Fruit fly (Drosophila melanogaster) whole organism, embryonic: ENCODE measurements around the gene Cyp4d21.

Source experiments
- Ada2b ChIP-seq: fragments of 200-800 bp; sonication (Bioruptor generic); IDR thresholded peaks from 2 replicates; pipeline ENCODE4 v1.3.6; 2022; ENCODE audit warnings: missing biosample characterization, missing genetic modification characterization
- Blimp-1 ChIP-seq: fragments of 200-800 bp; sonication (Bioruptor generic); optimal IDR thresholded peaks from 3 replicates; lab custom pipeline; 2018; ENCODE audit warnings: missing biosample characterization, missing genetic modification characterization, mild to moderate bottlenecking, moderate library complexity, missing genetic modification reagents
- CG10274 ChIP-seq: fragments of 200-800 bp; sonication (Bioruptor generic); optimal IDR thresholded peaks from 3 replicates; lab custom pipeline; 2017; ENCODE audit warnings: missing biosample characterization, mild to moderate bottlenecking, missing genetic modification characterization
- CG10366 ChIP-seq: fragments of 200-800 bp; sonication (Bioruptor generic); IDR thresholded peaks from 2 replicates; pipeline ENCODE4 v1.3.6; 2022; ENCODE audit warnings: missing biosample characterization, missing genetic modification characterization
- CG10959 ChIP-seq: fragments of 200-800 bp; sonication (Bioruptor generic); IDR thresholded peaks from 2 replicates; pipeline ENCODE4 v1.3.6; 2022; ENCODE audit warnings: missing biosample characterization, missing genetic modification characterization
- CG11398 ChIP-seq: fragments of 200-800 bp; sonication (Bioruptor generic); optimal IDR thresholded peaks from 2 replicates; lab custom pipeline; 2016; ENCODE audit warnings: missing biosample characterization, missing genetic modification characterization
- CG11504 ChIP-seq: fragments of 200-800 bp; sonication (Bioruptor generic); optimal IDR thresholded peaks from 3 replicates; lab custom pipeline; 2019; ENCODE audit warnings: missing biosample characterization, mild to moderate bottlenecking, missing genetic modification characterization, moderate library complexity
- CG1603 ChIP-seq: fragments of 200-800 bp; sonication (Bioruptor generic); optimal IDR thresholded peaks from 2 replicates; lab custom pipeline; 2019; ENCODE audit warnings: missing biosample characterization, mild to moderate bottlenecking, missing genetic modification characterization, moderate library complexity
- CG17186 ChIP-seq: fragments of 200-800 bp; sonication (Bioruptor generic); optimal IDR thresholded peaks from 3 replicates; lab custom pipeline; 2017; ENCODE audit warnings: missing biosample characterization, missing genetic modification reagents, missing genetic modification characterization
- CG17361 ChIP-seq: fragments of 200-800 bp; sonication (Bioruptor generic); IDR thresholded peaks from 3 replicates; pipeline ENCODE4 v1.3.6; 2022; ENCODE audit warnings: missing biosample characterization, missing genetic modification characterization
- CG17912 ChIP-seq: fragments of 200-800 bp; sonication (Bioruptor generic); optimal IDR thresholded peaks from 2 replicates; lab custom pipeline; 2018; ENCODE audit warnings: missing biosample characterization, mild to moderate bottlenecking, missing genetic modification characterization
- CG1792 ChIP-seq: fragments of 200-800 bp; sonication (Bioruptor generic); optimal IDR thresholded peaks from 2 replicates; lab custom pipeline; 2016; ENCODE audit warnings: missing biosample characterization, missing genetic modification characterization
- CG31388 ChIP-seq: fragments of 200-800 bp; sonication (Bioruptor generic); optimal IDR thresholded peaks from 2 replicates; lab custom pipeline; 2016; ENCODE audit warnings: missing biosample characterization, missing genetic modification characterization
- CG34422 ChIP-seq: fragments of 200-800 bp; sonication (Bioruptor generic); IDR thresholded peaks from 3 replicates; pipeline ENCODE4 v1.3.6; 2022; ENCODE audit warnings: missing biosample characterization, missing genetic modification characterization
- CG3838 ChIP-seq: fragments of 200-800 bp; sonication (Bioruptor generic); optimal IDR thresholded peaks from 3 replicates; lab custom pipeline; 2016; ENCODE audit warnings: missing biosample characterization, missing genetic modification characterization
- CG4404 ChIP-seq: fragments of 200-800 bp; sonication (Bioruptor generic); IDR thresholded peaks from 2 replicates; pipeline ENCODE4 v1.3.6; 2022; ENCODE audit warnings: missing biosample characterization, missing genetic modification characterization
- CG6254 ChIP-seq: fragments of 200-800 bp; sonication (Bioruptor generic); optimal IDR thresholded peaks from 3 replicates; lab custom pipeline; 2017; ENCODE audit warnings: mild to moderate bottlenecking, missing biosample characterization, missing genetic modification reagents, missing genetic modification characterization
- CG6683 ChIP-seq: fragments of 200-800 bp; sonication (Bioruptor generic); optimal IDR thresholded peaks from 2 replicates; lab custom pipeline; 2017; ENCODE audit warnings: missing biosample characterization, mild to moderate bottlenecking, missing genetic modification characterization, missing genetic modification reagents
- CG7786 ChIP-seq: fragments of 200-800 bp; sonication (Bioruptor generic); optimal IDR thresholded peaks from 2 replicates; lab custom pipeline; 2016; ENCODE audit warnings: missing biosample characterization, missing genetic modification characterization
- CG8924 ChIP-seq: fragments of 200-800 bp; optimal IDR thresholded peaks from 3 replicates; lab custom pipeline; 2019; ENCODE audit warnings: missing biosample characterization, mild to moderate bottlenecking, missing genetic modification characterization, moderate library complexity
- CHES-1-like ChIP-seq: fragments of 200-800 bp; sonication (Bioruptor generic); optimal IDR thresholded peaks from 2 replicates; lab custom pipeline; 2016; ENCODE audit warnings: missing biosample characterization, missing genetic modification characterization
- CoRest ChIP-seq: fragments of 200-800 bp; sonication (Bioruptor generic); optimal IDR thresholded peaks from 3 replicates; lab custom pipeline; 2018; ENCODE audit warnings: missing biosample characterization, mild to moderate bottlenecking, missing genetic modification characterization, moderate library complexity
- D ChIP-seq, 2 experiments: fragments of 200-800 bp in 1 of 2; fragments of >200 bp in 1 of 2; sonication (Bioruptor generic) in 1 of 2; optimal IDR thresholded peaks; 2 replicates in 1 of 2; 3 replicates in 1 of 2; lab custom pipeline; 2017; ENCODE audit warnings: mild to moderate bottlenecking in 1 of 2, missing biosample characterization in 1 of 2, missing genetic modification characterization in 1 of 2, missing genetic modification reagents in 1 of 2
- D19A ChIP-seq: fragments of 200-800 bp; optimal IDR thresholded peaks from 3 replicates; lab custom pipeline; 2019; ENCODE audit warnings: missing biosample characterization, mild to moderate bottlenecking, missing genetic modification characterization, moderate library complexity
- HHEX ChIP-seq: fragments of 200-800 bp; sonication (Bioruptor generic); optimal IDR thresholded peaks from 3 replicates; lab custom pipeline; 2017; ENCODE audit warnings: missing biosample characterization, mild to moderate bottlenecking, missing genetic modification characterization, missing genetic modification reagents
- HLH3B ChIP-seq: fragments of 200-800 bp; sonication (Bioruptor generic); IDR thresholded peaks from 2 replicates; pipeline ENCODE4 v1.3.6; 2022; ENCODE audit warnings: missing biosample characterization, missing genetic modification characterization
- HLH4C ChIP-seq: fragments of 200-800 bp; sonication (Bioruptor generic); IDR thresholded peaks from 3 replicates; pipeline ENCODE4 v1.3.6; 2022; ENCODE audit warnings: missing biosample characterization, missing genetic modification characterization; ENCODE audit not compliant: partially characterized antibody
- HmgZ ChIP-seq: fragments of 200-800 bp; sonication (Bioruptor generic); optimal IDR thresholded peaks from 2 replicates; lab custom pipeline; 2018; ENCODE audit warnings: missing biosample characterization, mild to moderate bottlenecking, missing genetic modification characterization
- Hmx ChIP-seq: fragments of 200-800 bp; sonication (Bioruptor generic); optimal IDR thresholded peaks from 2 replicates; lab custom pipeline; 2016; ENCODE audit warnings: missing biosample characterization, missing genetic modification characterization
- Hr78 ChIP-seq, 2 experiments: fragments of 200-800 bp in 1 of 2; fragments of >200 bp in 1 of 2; sonication (Bioruptor generic) in 1 of 2; optimal IDR thresholded peaks; 2 replicates each; lab custom pipeline; 2017 to 2019; ENCODE audit warnings: missing biosample characterization in 2 of 2, missing genetic modification characterization in 2 of 2, mild to moderate bottlenecking in 1 of 2, moderate library complexity in 1 of 2
- Med ChIP-seq: fragments of 200-800 bp; sonication (Bioruptor generic); peaks from one replicate; lab custom pipeline; 2016; ENCODE audit warnings: missing biosample characterization, missing genetic modification characterization, mild to moderate bottlenecking, inconsistent platforms, moderate library complexity
- Meics ChIP-seq: fragments of 200-800 bp; sonication (Bioruptor generic); optimal IDR thresholded peaks from 2 replicates; lab custom pipeline; 2017; ENCODE audit warnings: missing biosample characterization, mild to moderate bottlenecking, missing genetic modification characterization
- TFAM ChIP-seq: fragments of 200-800 bp; sonication (Bioruptor generic); optimal IDR thresholded peaks from 2 replicates; lab custom pipeline; 2017; ENCODE audit warnings: missing biosample characterization, missing genetic modification characterization, inconsistent platforms
- bab2 ChIP-seq: fragments of 200-800 bp; sonication (Bioruptor generic); optimal IDR thresholded peaks from 2 replicates; lab custom pipeline; 2016; ENCODE audit warnings: missing biosample characterization, missing genetic modification characterization
- bsh ChIP-seq, 2 experiments: fragments of 200-800 bp; sonication (Bioruptor generic); optimal IDR thresholded peaks; 2 replicates each; lab custom pipeline; 2017 to 2018; ENCODE audit warnings: mild to moderate bottlenecking in 2 of 2, missing biosample characterization in 2 of 2, missing genetic modification characterization in 2 of 2, moderate library complexity in 1 of 2
- chif ChIP-seq, 2 experiments: fragments of 200-800 bp; sonication (Bioruptor generic); optimal IDR thresholded peaks; 3 replicates each; lab custom pipeline; 2016; ENCODE audit warnings: missing biosample characterization in 2 of 2, missing genetic modification characterization in 2 of 2
- dmrt11E ChIP-seq: fragments of 200-800 bp; sonication (Bioruptor generic); optimal IDR thresholded peaks from 3 replicates; lab custom pipeline; 2018; ENCODE audit warnings: missing biosample characterization, mild to moderate bottlenecking, missing genetic modification characterization, moderate library complexity
- gcm ChIP-seq: fragments of 200-800 bp; sonication (Bioruptor generic); optimal IDR thresholded peaks from 2 replicates; lab custom pipeline; 2019; ENCODE audit warnings: missing biosample characterization, mild to moderate bottlenecking, missing genetic modification characterization, moderate library complexity
- lab ChIP-seq: fragments of 200-800 bp; sonication (Bioruptor generic); optimal IDR thresholded peaks from 3 replicates; lab custom pipeline; 2017; ENCODE audit warnings: missing biosample characterization, missing genetic modification characterization, mild to moderate bottlenecking, moderate library complexity, missing genetic modification reagents
- lola ChIP-seq, 3 experiments: fragments of >200 bp in 2 of 3; fragments of 200-800 bp in 1 of 3; sonication (Bioruptor generic) in 1 of 3; optimal IDR thresholded peaks; 2 replicates each; lab custom pipeline; 2017 to 2019; ENCODE audit warnings: missing biosample characterization in 3 of 3, missing genetic modification characterization in 3 of 3, mild to moderate bottlenecking in 1 of 3, moderate library complexity in 1 of 3
- nmo ChIP-seq: fragments of 200-800 bp; sonication (Bioruptor generic); optimal IDR thresholded peaks from 2 replicates; lab custom pipeline; 2018; ENCODE audit warnings: missing biosample characterization, mild to moderate bottlenecking, missing genetic modification characterization, moderate library complexity
- onecut ChIP-seq: fragments of 200-800 bp; sonication (Bioruptor generic); IDR thresholded peaks from 2 replicates; pipeline ENCODE4 v1.3.6; 2022; ENCODE audit warnings: missing biosample characterization, missing genetic modification characterization
- p53 ChIP-seq: fragments of 200-800 bp; sonication (Bioruptor generic); optimal IDR thresholded peaks from 2 replicates; lab custom pipeline; 2016; ENCODE audit warnings: missing biosample characterization, missing genetic modification characterization
- ranshi ChIP-seq: fragments of 200-800 bp; sonication (Bioruptor generic); IDR thresholded peaks from 2 replicates; pipeline ENCODE4 v1.3.6; 2022; ENCODE audit warnings: missing biosample characterization, missing genetic modification characterization
- sc ChIP-seq, 3 experiments: fragments of >200 bp in 2 of 3; fragments of 200-800 bp in 1 of 3; sonication (Bioruptor generic) in 1 of 3; optimal IDR thresholded peaks; 2 replicates in 2 of 3; 3 replicates in 1 of 3; lab custom pipeline; 2017; ENCODE audit warnings: mild to moderate bottlenecking in 1 of 3, missing biosample characterization in 1 of 3, missing genetic modification characterization in 1 of 3, missing genetic modification reagents in 1 of 3
- sens-2 ChIP-seq: fragments of 200-800 bp; sonication (Bioruptor generic); IDR thresholded peaks from 2 replicates; pipeline ENCODE4 v1.3.6; 2022; ENCODE audit warnings: missing biosample characterization, missing genetic modification characterization
- seq ChIP-seq: fragments of 200-800 bp; sonication (Bioruptor generic); IDR thresholded peaks from 2 replicates; pipeline ENCODE4 v1.3.6; 2022; ENCODE audit warnings: missing biosample characterization, missing genetic modification characterization
- twi ChIP-seq: fragments of 200-800 bp; optimal IDR thresholded peaks from 2 replicates; lab custom pipeline; 2019; ENCODE audit warnings: missing biosample characterization, mild to moderate bottlenecking, missing genetic modification characterization, moderate library complexity

Gene Cyp4d21

DNA sequence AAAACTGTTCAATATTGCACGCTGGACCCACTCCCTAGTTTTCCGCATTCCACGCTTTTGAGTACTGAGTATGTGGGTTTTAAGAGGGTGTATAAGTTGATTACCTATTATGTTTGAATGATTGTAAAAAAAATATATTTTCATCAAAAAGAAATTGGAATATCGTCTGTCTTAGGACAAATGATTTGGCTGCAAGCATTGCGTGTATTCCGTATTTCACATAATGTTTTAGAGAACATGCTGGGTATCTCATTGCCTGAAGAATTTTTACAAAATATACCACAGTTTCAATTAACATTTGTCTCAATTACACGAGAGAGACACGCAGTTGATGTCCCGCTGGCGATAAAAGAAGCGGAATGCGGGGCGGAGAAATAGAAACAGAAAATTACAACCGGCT is 27.4 kb downstream of the Cyp4d21 start (continued):
- TF ChIP-seq CG7786 (GFP tag; lab: Kevin White, UChicago) (peak; percentile 25), lab (GFP tag; lab: Kevin White, UChicago) (peak; percentile 52), CoRest (tag; lab: Kevin White, UChicago) (peak; percentile 14), CG4404 (GFP tag; lab: Robert Waterston, UW) (peak; percentile 74), bab2 (peak; percentile 28), HLH3B (GFP tag; lab: Robert Waterston, UW) (no peak), Ada2b (GFP tag; lab: Robert Waterston, UW) (peak; percentile 18; the same call in 1 of the 2 replicates), sc (optimal IDR thresholded peaks at IDR 0.05; lab: Kevin White, UChicago) (no peak), sc (GFP tag; optimal IDR thresholded peaks at IDR 0.05; lab: Kevin White, UChicago) (peak; percentile 38), CG10274 (peak; percentile 1), Blimp-1 (peak; percentile 44), D19A (peak; percentile 67), CG34422 (GFP tag; lab: Robert Waterston, UW) (peak; percentile 25; the same call in 1 of the 3 replicates), CG3838 (GFP tag; lab: Kevin White, UChicago) (no peak), seq (0 out of 2 replicates have a peak, but pooled peaks have one; percentile 29), CG17186 (GFP tag; lab: Kevin White, UChicago) (no peak), CG17361 (0 out of 3 replicates have a peak, but pooled peaks have one; percentile 57), ranshi (peak; percentile 37; the same call in 1 of the 2 replicates), CG1792 (no peak), CG11398 (GFP tag; lab: Kevin White, UChicago) (peak; percentile 17), CG8924 (tag; lab: Kevin White, UChicago) (peak; percentile 78), Hr78 (GFP tag; optimal IDR thresholded peaks at IDR 0.05; lab: Kevin White, UChicago) (no peak), CG10959 (GFP tag; lab: Robert Waterston, UW) (peak; percentile 56), Meics (GFP tag; lab: Kevin White, UChicago) (no peak), sens-2 (GFP tag; lab: Robert Waterston, UW) (no peak), CHES-1-like (GFP tag; lab: Kevin White, UChicago) (peak; percentile 9), HLH4C (GFP tag; lab: Robert Waterston, UW) (no peak), gcm (GFP tag; lab: Kevin White, UChicago) (peak; percentile 63), bsh (GFP tag; optimal IDR thresholded peaks at IDR 0.05; lab: Kevin White, UChicago) (peak in 1 of 2 experiments; percentile 66), CG17912 (GFP tag; lab: Kevin White, UChicago) (no peak), CG31388 (GFP tag; lab: Kevin White, UChicago) (peak; percentile 16), CG6254 (GFP tag; lab: Kevin White, UChicago) (no peak), CG1603 (peak; percentile 67), CG10366 (GFP tag; lab: Robert Waterston, UW) (peak; percentile 27; the same call in 1 of the 2 replicates), Hmx (GFP tag; lab: Kevin White, UChicago) (no peak), CG11504 (tag; lab: Kevin White, UChicago) (peak; percentile 63), D (optimal IDR thresholded peaks at IDR 0.05; lab: Kevin White, UChicago) (no peak), D (GFP tag; optimal IDR thresholded peaks at IDR 0.05; lab: Kevin White, UChicago) (peak; percentile 55), HHEX (peak; percentile 29), chif (GFP tag; optimal IDR thresholded peaks at IDR 0.05; lab: Kevin White, UChicago) (peak; percentile 40 to 78), dmrt11E (tag; lab: Kevin White, UChicago) (peak; percentile 82), Med (peak; percentile 84), HmgZ (no peak), onecut (GFP tag; lab: Robert Waterston, UW) (no peak), lola (GFP tag; optimal IDR thresholded peaks at IDR 0.05; lab: Kevin White, UChicago) (peak in 1 of 3 experiments; percentile 72), nmo (GFP tag; lab: Kevin White, UChicago) (peak; percentile 50), twi (tag; lab: Kevin White, UChicago) (no peak), p53 (GFP tag; lab: Kevin White, UChicago) (no peak), CG6683 (GFP tag; lab: Kevin White, UChicago) (no peak), TFAM (GFP tag; lab: Kevin White, UChicago) (no peak)
